Fruit fly (Drosophila melanogaster) whole organism, embryonic: ENCODE results near the gene CG3513.

ENCODE experiments used
- Asciz ChIP-seq: fragments of 200-800 bp; sonication (Bioruptor generic); optimal IDR thresholded peaks from 2 replicates; lab custom pipeline; 2017; ENCODE audit warnings: missing biosample characterization, mild to moderate bottlenecking, missing genetic modification characterization, missing genetic modification reagents
- CG10959 ChIP-seq: fragments of 200-800 bp; sonication (Bioruptor generic); IDR thresholded peaks from 2 replicates; pipeline ENCODE4 v1.3.6; 2022; ENCODE audit warnings: missing biosample characterization, missing genetic modification characterization
- CG10979 ChIP-seq: fragments of 200-800 bp; sonication (Bioruptor generic); optimal IDR thresholded peaks from 2 replicates; lab custom pipeline; 2018; ENCODE audit warnings: missing biosample characterization, mild to moderate bottlenecking, missing genetic modification characterization, moderate library complexity
- CG11247 ChIP-seq: fragments of 200-800 bp; sonication (Bioruptor generic); IDR thresholded peaks from 2 replicates; pipeline ENCODE4 v1.3.6; 2022; ENCODE audit warnings: missing biosample characterization, missing genetic modification characterization
- CG11696 ChIP-seq: fragments of 200-800 bp; sonication (Bioruptor generic); IDR thresholded peaks from 2 replicates; pipeline ENCODE4 v1.3.6; 2022; ENCODE audit warnings: missing biosample characterization, missing genetic modification characterization
- CG12104 ChIP-seq: fragments of 200-800 bp; sonication (Bioruptor generic); optimal IDR thresholded peaks from 3 replicates; lab custom pipeline; 2016; ENCODE audit warnings: missing biosample characterization, missing genetic modification characterization
- CG12744 ChIP-seq: fragments of 200-800 bp; sonication (Bioruptor generic); optimal IDR thresholded peaks from 2 replicates; lab custom pipeline; 2016; ENCODE audit warnings: missing biosample characterization, missing genetic modification characterization
- CG13624 ChIP-seq: fragments of 200-800 bp; sonication (Bioruptor generic); optimal IDR thresholded peaks from 2 replicates; lab custom pipeline; 2016; ENCODE audit warnings: missing biosample characterization, missing genetic modification characterization
- CG17359 ChIP-seq: fragments of 200-800 bp; sonication (Bioruptor generic); optimal IDR thresholded peaks from 3 replicates; lab custom pipeline; 2018; ENCODE audit warnings: missing biosample characterization, mild to moderate bottlenecking, missing genetic modification characterization, moderate library complexity
- CG17385 ChIP-seq: fragments of 200-800 bp; sonication (Bioruptor generic); optimal IDR thresholded peaks from 3 replicates; lab custom pipeline; 2018; ENCODE audit warnings: missing biosample characterization, mild to moderate bottlenecking, missing genetic modification characterization
- CG30431 ChIP-seq: fragments of 200-800 bp; sonication (Bioruptor generic); optimal IDR thresholded peaks from 2 replicates; lab custom pipeline; 2017; ENCODE audit warnings: missing biosample characterization, missing genetic modification characterization
- CG33213 ChIP-seq: fragments of 200-800 bp; sonication (Bioruptor generic); optimal IDR thresholded peaks from 3 replicates; lab custom pipeline; 2016; ENCODE audit warnings: missing biosample characterization, missing genetic modification characterization
- CG34224 ChIP-seq: fragments of 200-800 bp; sonication (Bioruptor generic); IDR thresholded peaks from 3 replicates; pipeline ENCODE4 v1.3.6; 2022; ENCODE audit warnings: missing biosample characterization, missing genetic modification characterization; ENCODE audit not compliant: partially characterized antibody
- CG34376 ChIP-seq: fragments of 200-800 bp; sonication (Bioruptor generic); optimal IDR thresholded peaks from 2 replicates; lab custom pipeline; 2018; ENCODE audit warnings: missing biosample characterization, mild to moderate bottlenecking, missing genetic modification characterization
- CG3847 ChIP-seq: fragments of 200-800 bp; sonication (Bioruptor generic); IDR thresholded peaks from 2 replicates; pipeline ENCODE4 v1.3.6; 2022; ENCODE audit warnings: missing biosample characterization, missing genetic modification characterization
- CG4360 ChIP-seq: fragments of 200-800 bp; sonication (Bioruptor generic); IDR thresholded peaks from 2 replicates; pipeline ENCODE4 v1.3.6; 2022; ENCODE audit warnings: missing biosample characterization, missing genetic modification characterization
- CG6254 ChIP-seq: fragments of 200-800 bp; sonication (Bioruptor generic); optimal IDR thresholded peaks from 3 replicates; lab custom pipeline; 2017; ENCODE audit warnings: mild to moderate bottlenecking, missing biosample characterization, missing genetic modification reagents, missing genetic modification characterization
- CG6654 ChIP-seq: fragments of 200-800 bp; sonication (Bioruptor generic); optimal IDR thresholded peaks from 2 replicates; lab custom pipeline; 2017; ENCODE audit warnings: missing biosample characterization, mild to moderate bottlenecking, missing genetic modification characterization
- CG8944 ChIP-seq: fragments of 200-800 bp; sonication (Bioruptor generic); optimal IDR thresholded peaks from 3 replicates; lab custom pipeline; 2016; ENCODE audit warnings: missing biosample characterization, missing genetic modification characterization
- CG9727 ChIP-seq: fragments of 200-800 bp; sonication (Bioruptor generic); optimal IDR thresholded peaks from 3 replicates; lab custom pipeline; 2017; ENCODE audit warnings: missing biosample characterization, mild to moderate bottlenecking, missing genetic modification characterization
- Chrac-16 ChIP-seq: fragments of 200-800 bp; sonication (Bioruptor generic); optimal IDR thresholded peaks from 3 replicates; lab custom pipeline; 2016; ENCODE audit warnings: missing biosample characterization, missing genetic modification characterization
- Doc3 ChIP-seq: fragments of 200-800 bp; sonication (Bioruptor generic); IDR thresholded peaks from 3 replicates; pipeline ENCODE4 v1.3.6; 2022; ENCODE audit warnings: missing biosample characterization, missing genetic modification characterization; ENCODE audit not compliant: partially characterized antibody
- Fer3 ChIP-seq: fragments of 200-800 bp; sonication (Bioruptor generic); optimal IDR thresholded peaks from 2 replicates; lab custom pipeline; 2018; ENCODE audit warnings: missing biosample characterization, mild to moderate bottlenecking, missing genetic modification characterization, moderate library complexity
- Gsc ChIP-seq: fragments of 200-800 bp; sonication (Bioruptor generic); IDR thresholded peaks from 2 replicates; pipeline ENCODE4 v1.3.6; 2022; ENCODE audit warnings: missing biosample characterization, missing genetic modification characterization
- Gug ChIP-seq: fragments of 200-800 bp; sonication (Bioruptor generic); IDR thresholded peaks from 4 replicates; pipeline ENCODE4 v1.3.6; 2022; ENCODE audit warnings: missing biosample characterization, missing genetic modification characterization
- Hsf ChIP-seq: fragments of 200-800 bp; sonication (Bioruptor generic); optimal IDR thresholded peaks from 3 replicates; lab custom pipeline; 2016; ENCODE audit warnings: missing biosample characterization, missing genetic modification characterization
- Kr ChIP-seq: fragments of 200-800 bp; sonication (Bioruptor generic); optimal IDR thresholded peaks from 2 replicates; lab custom pipeline; 2017; ENCODE audit warnings: missing biosample characterization, mild to moderate bottlenecking, missing genetic modification characterization
- MESR4 ChIP-seq: fragments of 200-800 bp; sonication (Bioruptor generic); optimal IDR thresholded peaks from 2 replicates; lab custom pipeline; 2018; ENCODE audit warnings: missing biosample characterization, mild to moderate bottlenecking, missing genetic modification characterization, moderate library complexity
- Meics ChIP-seq: fragments of 200-800 bp; sonication (Bioruptor generic); optimal IDR thresholded peaks from 2 replicates; lab custom pipeline; 2017; ENCODE audit warnings: missing biosample characterization, mild to moderate bottlenecking, missing genetic modification characterization
- Oaz ChIP-seq: fragments of 200-800 bp; sonication (Bioruptor generic); IDR thresholded peaks from 2 replicates; pipeline ENCODE4 v1.3.6; 2022; ENCODE audit warnings: missing biosample characterization, missing genetic modification characterization
- Poxn ChIP-seq: fragments of 200-800 bp; sonication (Bioruptor generic); IDR thresholded peaks from 2 replicates; pipeline ENCODE4 v1.3.6; 2022; ENCODE audit warnings: missing biosample characterization, missing genetic modification characterization
- amos ChIP-seq: fragments of 200-800 bp; sonication (Bioruptor generic); IDR thresholded peaks from 2 replicates; pipeline ENCODE4 v1.3.6; 2022; ENCODE audit warnings: missing biosample characterization, missing genetic modification characterization; ENCODE audit not compliant: partially characterized antibody
- bab2 ChIP-seq: fragments of 200-800 bp; sonication (Bioruptor generic); optimal IDR thresholded peaks from 2 replicates; lab custom pipeline; 2016; ENCODE audit warnings: missing biosample characterization, missing genetic modification characterization
- croc ChIP-seq: fragments of 200-800 bp; sonication (Bioruptor generic); conservative IDR thresholded peaks from 3 replicates; pipeline ENCODE4 v1.3.6; 2022; ENCODE audit warnings: missing biosample characterization, missing genetic modification characterization
- dmrt11E ChIP-seq: fragments of 200-800 bp; sonication (Bioruptor generic); optimal IDR thresholded peaks from 3 replicates; lab custom pipeline; 2018; ENCODE audit warnings: missing biosample characterization, mild to moderate bottlenecking, missing genetic modification characterization, moderate library complexity
- ewg ChIP-seq: fragments of 200-800 bp; sonication (Bioruptor generic); optimal IDR thresholded peaks from 3 replicates; lab custom pipeline; 2017; ENCODE audit warnings: mild to moderate bottlenecking, missing biosample characterization, missing genetic modification reagents, missing genetic modification characterization
- fd64A ChIP-seq: fragments of 200-800 bp; sonication (Bioruptor generic); optimal IDR thresholded peaks from 3 replicates; lab custom pipeline; 2018; ENCODE audit warnings: missing biosample characterization, mild to moderate bottlenecking, missing genetic modification characterization
- h ChIP-seq: fragments of >200 bp; optimal IDR thresholded peaks from 2 replicates; lab custom pipeline; 2017
- hkb ChIP-seq, 2 experiments: fragments of 200-800 bp in 1 of 2; fragments of >200 bp in 1 of 2; sonication (Bioruptor generic) in 1 of 2; IDR thresholded peaks in 1 of 2; optimal IDR thresholded peaks in 1 of 2; 2 replicates each; pipeline versions ENCODE4 v1.3.6 to Lab custom; 2017 to 2022; ENCODE audit warnings: missing biosample characterization in 1 of 2, missing genetic modification characterization in 1 of 2
- onecut ChIP-seq: fragments of 200-800 bp; sonication (Bioruptor generic); IDR thresholded peaks from 2 replicates; pipeline ENCODE4 v1.3.6; 2022; ENCODE audit warnings: missing biosample characterization, missing genetic modification characterization
- pan ChIP-seq, 4 experiments: fragments of >200 bp in 3 of 4; fragments of 200-800 bp in 1 of 4; sonication (Bioruptor generic) in 1 of 4; optimal IDR thresholded peaks in 3 of 4; IDR thresholded peaks in 1 of 4; 2 replicates each; pipeline versions ENCODE4 v1.3.6 to Lab custom; 2017 to 2022; ENCODE audit warnings: missing biosample characterization in 2 of 4, missing genetic modification characterization in 2 of 4, mixed read lengths in 1 of 4
- pfk ChIP-seq: fragments of 200-800 bp; sonication (Bioruptor generic); optimal IDR thresholded peaks from 2 replicates; lab custom pipeline; 2018; ENCODE audit warnings: missing biosample characterization, mild to moderate bottlenecking, missing genetic modification characterization, moderate library complexity
- prd ChIP-seq, 3 experiments: fragments of >200 bp in 2 of 3; fragments of 200-800 bp in 1 of 3; sonication (Bioruptor generic) in 1 of 3; optimal IDR thresholded peaks in 2 of 3; IDR thresholded peaks in 1 of 3; 2 replicates in 2 of 3; 3 replicates in 1 of 3; pipeline versions ENCODE4 v1.3.6 to Lab custom; 2017 to 2022; ENCODE audit warnings: missing biosample characterization in 1 of 3, missing genetic modification characterization in 1 of 3
- salm ChIP-seq: fragments of 200-800 bp; sonication (Bioruptor generic); optimal IDR thresholded peaks from 2 replicates; lab custom pipeline; 2018; ENCODE audit warnings: missing biosample characterization, mild to moderate bottlenecking, missing genetic modification characterization
- shn ChIP-seq: fragments of 200-800 bp; sonication (Bioruptor generic); optimal IDR thresholded peaks from 3 replicates; lab custom pipeline; 2016; ENCODE audit warnings: missing biosample characterization, missing genetic modification characterization
- slp2 ChIP-seq: fragments of 200-800 bp; sonication (Bioruptor generic); optimal IDR thresholded peaks from 2 replicates; lab custom pipeline; 2016; ENCODE audit warnings: missing biosample characterization, missing genetic modification characterization
- tin ChIP-seq: fragments of 200-800 bp; sonication (Bioruptor generic); optimal IDR thresholded peaks from 3 replicates; lab custom pipeline; 2016; ENCODE audit warnings: missing biosample characterization, missing genetic modification characterization
- tna ChIP-seq: fragments of 200-800 bp; sonication (Bioruptor generic); IDR thresholded peaks from 2 replicates; pipeline ENCODE4 v1.3.6; 2022; ENCODE audit warnings: missing biosample characterization, missing genetic modification characterization; ENCODE audit not compliant: partially characterized antibody
- ttk ChIP-seq: fragments of 200-800 bp; sonication (Bioruptor generic); IDR thresholded peaks from 2 replicates; pipeline ENCODE4 v2.1.2; 2022; ENCODE audit warnings: missing biosample characterization, missing genetic modification characterization

CG3513 gene

DNA sequence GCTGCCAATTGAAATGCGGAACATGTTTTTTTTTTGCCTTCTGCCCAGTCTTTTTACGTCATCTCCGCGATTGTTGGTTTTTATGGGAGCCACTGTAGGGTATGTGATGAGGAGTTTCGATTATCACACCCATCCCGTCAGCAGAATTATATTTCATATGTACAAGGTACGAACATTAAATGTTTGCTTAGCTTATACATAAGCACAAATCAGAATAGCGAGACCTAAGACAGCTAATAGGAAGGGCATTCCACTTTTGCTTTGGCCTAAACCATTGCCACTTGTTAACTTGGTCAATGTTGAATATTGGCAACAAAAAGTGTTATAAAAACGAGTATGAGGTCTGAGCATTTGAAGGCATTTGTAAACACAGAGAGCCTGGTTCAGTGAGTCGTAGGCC lies 10.3 kb upstream of the CG3513 start, which contains the start of gene CG2816 (continued):
- peak; percentile 24 for TF ChIP-seq CG12744 (GFP tag; lab: Kevin White, UChicago)
- TF ChIP-seq hkb (optimal IDR thresholded peaks at IDR 0.05; lab: Kevin White, UChicago), result no peak
- TF ChIP-seq hkb (GFP tag; IDR thresholded peaks at IDR 0.05; lab: Robert Waterston, UW), result 0 out of 2 replicates have a peak, but pooled peaks have one; percentile 35
- no peak for TF ChIP-seq CG6654 (GFP tag; lab: Kevin White, UChicago)
- no peak for TF ChIP-seq pan (optimal IDR thresholded peaks at IDR 0.05; lab: Kevin White, UChicago)
- peak in 1 of 2 experiments; percentile 60 for TF ChIP-seq pan (GFP tag; optimal IDR thresholded peaks at IDR 0.05 in 1 of 2, IDR thresholded peaks at IDR 0.05 in 1 of 2)
- peak; percentile 53 for TF ChIP-seq tin (GFP tag; lab: Kevin White, UChicago)
- TF ChIP-seq tna (GFP tag; lab: Robert Waterston, UW), result no peak
- TF ChIP-seq CG8944, result peak; percentile 58
- peak; percentile 63 for TF ChIP-seq slp2 (GFP tag; lab: Kevin White, UChicago)
- peak; percentile 51 for TF ChIP-seq ttk (GFP tag; lab: Robert Waterston, UW)
- TF ChIP-seq CG34376 (GFP tag; lab: Kevin White, UChicago), result peak; percentile 13
- peak; percentile 18 for TF ChIP-seq CG17359 (tag; lab: Kevin White, UChicago)
- TF ChIP-seq CG10959 (GFP tag; lab: Robert Waterston, UW), result no peak
- peak; percentile 12 for TF ChIP-seq Hsf
- no peak for TF ChIP-seq prd (optimal IDR thresholded peaks at IDR 0.05; lab: Kevin White, UChicago)
- TF ChIP-seq prd (GFP tag; IDR thresholded peaks at IDR 0.05; lab: Robert Waterston, UW), result no peak; the same call in 2 of the 3 replicates
- peak; percentile 6 for TF ChIP-seq CG30431
- TF ChIP-seq onecut (GFP tag; lab: Robert Waterston, UW), result no peak
- TF ChIP-seq CG10979 (tag; lab: Kevin White, UChicago), result no peak
- no peak for TF ChIP-seq CG13624 (GFP tag; lab: Kevin White, UChicago)
- TF ChIP-seq Asciz, result no peak
- no peak for TF ChIP-seq CG12104 (GFP tag; lab: Kevin White, UChicago)
- TF ChIP-seq CG11247 (GFP tag; lab: Robert Waterston, UW), result peak; percentile 89
- no peak for TF ChIP-seq fd64A (GFP tag; lab: Kevin White, UChicago)

DNA sequence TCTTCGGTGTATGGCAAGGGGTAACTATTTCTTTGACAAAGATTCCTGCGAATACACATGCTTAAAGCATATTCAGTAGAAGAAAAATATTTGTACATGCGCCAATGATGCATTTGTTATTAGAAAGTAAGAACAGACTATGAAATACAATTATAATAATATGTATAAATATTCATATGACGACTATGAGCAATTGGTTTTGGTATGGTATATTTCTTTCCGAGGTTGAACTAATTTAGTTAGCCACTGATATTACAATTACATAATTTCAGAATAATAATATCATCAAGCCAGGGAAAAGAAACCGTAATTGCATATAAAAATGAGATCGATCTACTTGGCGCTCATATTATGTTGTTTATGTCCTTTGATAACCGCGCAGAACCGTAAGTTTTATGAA lies 8.5 kb upstream of the CG3513 start, which contains the start of gene CG43145:
CG43145 (plus strand) TSS at position 301 of the 400 bp plus-strand sequence.
- TF ChIP-seq Gug (GFP tag; lab: Robert Waterston, UW), result no peak
- TF ChIP-seq pfk (GFP tag; lab: Kevin White, UChicago), result no peak
- no peak for TF ChIP-seq salm (tag; lab: Kevin White, UChicago)
- no peak for TF ChIP-seq CG6254 (GFP tag; lab: Kevin White, UChicago)
- no peak for TF ChIP-seq MESR4 (GFP tag; lab: Kevin White, UChicago)
- no peak for TF ChIP-seq CG11696
- no peak for TF ChIP-seq ewg
- TF ChIP-seq croc (GFP tag; lab: Robert Waterston, UW), result no peak
- TF ChIP-seq h (lab: Kevin White, UChicago), result no peak
- no peak for TF ChIP-seq Doc3 (GFP tag; lab: Robert Waterston, UW)
- no peak for TF ChIP-seq CG9727
- TF ChIP-seq amos (GFP tag; lab: Robert Waterston, UW), result no peak
- TF ChIP-seq Oaz (GFP tag; lab: Robert Waterston, UW), result no peak
- TF ChIP-seq Gsc (GFP tag; lab: Robert Waterston, UW), result no peak

DNA sequence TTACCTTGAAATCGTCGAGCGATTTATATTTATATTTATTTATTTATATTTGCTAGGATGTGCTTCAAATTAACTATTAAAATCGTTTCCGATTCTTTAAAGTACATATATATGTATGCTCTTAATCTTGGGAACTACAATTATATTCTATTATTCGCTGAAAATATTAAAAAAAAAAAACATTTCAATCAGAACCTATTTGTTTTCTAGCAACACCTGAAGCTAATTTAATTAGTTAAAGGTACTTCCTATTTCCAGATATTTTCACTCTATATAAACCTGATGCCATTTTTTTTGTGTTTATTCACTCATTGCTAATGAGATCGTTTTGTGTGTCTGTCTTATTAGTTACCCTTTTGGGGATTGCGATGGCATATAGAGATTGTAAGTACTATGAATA lies 8.0 kb upstream of the CG3513 start, which contains the start of gene CG42467:
CG42467 (plus strand) TSS at position 301 of the 400 bp plus-strand sequence.
- TF ChIP-seq CG33213, result no peak
- no peak for TF ChIP-seq dmrt11E
- no peak for TF ChIP-seq CG4360 (GFP tag; lab: Robert Waterston, UW)
- TF ChIP-seq Meics, result no peak
- TF ChIP-seq shn (GFP tag; lab: Kevin White, UChicago), result no peak
- no peak for TF ChIP-seq CG3847 (GFP tag; lab: Robert Waterston, UW)
- TF ChIP-seq CG30431, result no peak
- no peak for TF ChIP-seq bab2 (GFP tag; lab: Kevin White, UChicago)
- TF ChIP-seq CG17385 (GFP tag; lab: Kevin White, UChicago), result no peak
- no peak for TF ChIP-seq Kr (GFP tag; lab: Kevin White, UChicago)
- no peak for TF ChIP-seq CG34224 (GFP tag; lab: Robert Waterston, UW)
- no peak for TF ChIP-seq Chrac-16 (GFP tag; lab: Kevin White, UChicago)
- TF ChIP-seq Fer3 (tag; lab: Kevin White, UChicago), result no peak
- no peak for TF ChIP-seq Poxn (GFP tag; lab: Robert Waterston, UW)
